Worm (Caenorhabditis elegans) whole organism, L1 larva: Measurements from ENCODE around the gene sipa-1.

Source experiments
- C04F5.9 ChIP-seq: sonication (generic microtip); optimal IDR thresholded peaks from 2 replicates; lab custom pipeline; 2016; ENCODE audit warnings: missing genetic modification characterization, missing compliant biosample characterization
- C16A3.4 ChIP-seq: fragments of 150-350 bp; optimal IDR thresholded peaks from 2 replicates; lab custom pipeline; 2014; ENCODE audit warnings: missing biosample characterization, missing genetic modification characterization
- C34B4.2 ChIP-seq: sonication (generic microtip); optimal IDR thresholded peaks from 2 replicates; lab custom pipeline; 2017; ENCODE audit warnings: mild to moderate bottlenecking, missing genetic modification characterization, missing compliant biosample characterization
- Y116A8C.19 ChIP-seq: sonication (generic microtip); optimal IDR thresholded peaks from 2 replicates; lab custom pipeline; 2016; ENCODE audit warnings: missing compliant biosample characterization, missing genetic modification characterization, borderline replicate concordance
- aha-1 ChIP-seq: fragments of 150-350 bp; optimal IDR thresholded peaks from 2 replicates; lab custom pipeline; 2014; ENCODE audit warnings: missing biosample characterization, missing genetic modification characterization
- alr-1 ChIP-seq: fragments of 200-800 bp; sonication (Bioruptor generic); optimal IDR thresholded peaks from 2 replicates; lab custom pipeline; 2018; ENCODE audit warnings: borderline replicate concordance, mild to moderate bottlenecking, missing genetic modification characterization, missing compliant biosample characterization
- aly-2 ChIP-seq: fragments of 150-350 bp; optimal IDR thresholded peaks from 2 replicates; lab custom pipeline; 2014; ENCODE audit warnings: missing biosample characterization, missing genetic modification characterization
- ama-1 ChIP-seq: fragments of 150-350 bp; optimal IDR thresholded peaks from 2 replicates; lab custom pipeline; 2014
- blmp-1 ChIP-seq: fragments of 150-350 bp; optimal IDR thresholded peaks from 2 replicates; lab custom pipeline; 2014; ENCODE audit warnings: missing biosample characterization, missing genetic modification characterization
- ceh-63 ChIP-seq: fragments of 200-800 bp; sonication (Bioruptor generic); optimal IDR thresholded peaks from 2 replicates; lab custom pipeline; 2018; ENCODE audit warnings: mild to moderate bottlenecking, missing genetic modification characterization, missing compliant biosample characterization
- ceh-8 ChIP-seq: fragments of 200-800 bp; sonication (Bioruptor generic); optimal IDR thresholded peaks from 2 replicates; lab custom pipeline; 2018; ENCODE audit warnings: mild to moderate bottlenecking, missing genetic modification characterization, moderate library complexity, missing compliant biosample characterization
- ceh-90 ChIP-seq: sonication (generic microtip); optimal IDR thresholded peaks from 2 replicates; lab custom pipeline; 2016; ENCODE audit warnings: missing genetic modification characterization, missing compliant biosample characterization
- ces-1 ChIP-seq: fragments of 150-350 bp; optimal IDR thresholded peaks from 2 replicates; lab custom pipeline; 2014; ENCODE audit warnings: missing biosample characterization, missing genetic modification reagents, missing genetic modification characterization
- efl-1 ChIP-seq, 4 experiments: fragments of 150-350 bp; optimal IDR thresholded peaks in 3 of 4; peaks in 1 of 4; 1 replicate in 1 of 4; 2 replicates in 3 of 4; lab custom pipeline; 2014; ENCODE audit warnings: missing biosample characterization in 2 of 4, missing genetic modification characterization in 2 of 4, missing genetic modification reagents in 2 of 4
- egl-13 ChIP-seq: sonication (generic microtip); optimal IDR thresholded peaks from 2 replicates; lab custom pipeline; 2016; ENCODE audit warnings: missing genotype, missing genetic modification reagents, missing genetic modification characterization, missing compliant biosample characterization
- egl-27 ChIP-seq, 2 experiments: fragments of 150-350 bp in 1 of 2; sonication (generic microtip); optimal IDR thresholded peaks; 3 replicates each; lab custom pipeline; 2017 to 2018; ENCODE audit warnings: missing biosample characterization in 2 of 2, missing genetic modification characterization in 2 of 2, missing genetic modification reagents in 2 of 2
- ets-5 ChIP-seq: fragments of 200-800 bp; sonication (Bioruptor generic); IDR thresholded peaks from 2 replicates; pipeline ENCODE4 v1.3.6; 2022; ENCODE audit warnings: missing genetic modification characterization, missing compliant biosample characterization
- fkh-10 ChIP-seq: sonication (generic microtip); optimal IDR thresholded peaks from 2 replicates; lab custom pipeline; 2017; ENCODE audit warnings: missing biosample characterization, missing genetic modification reagents, missing genetic modification characterization
- fkh-4 ChIP-seq: sonication (generic microtip); optimal IDR thresholded peaks from 2 replicates; lab custom pipeline; 2016; ENCODE audit warnings: missing compliant biosample characterization, missing genetic modification characterization, borderline replicate concordance
- fkh-8 ChIP-seq: sonication (generic microtip); optimal IDR thresholded peaks from 2 replicates; lab custom pipeline; 2016; ENCODE audit warnings: mild to moderate bottlenecking, missing genetic modification characterization, missing compliant biosample characterization
- fos-1 ChIP-seq: fragments of 150-350 bp; optimal IDR thresholded peaks from 2 replicates; lab custom pipeline; 2014; ENCODE audit warnings: missing biosample characterization, missing genetic modification characterization
- hlh-4 ChIP-seq: sonication (generic microtip); optimal IDR thresholded peaks from 2 replicates; lab custom pipeline; 2016; ENCODE audit warnings: mild to moderate bottlenecking, missing genetic modification characterization, missing compliant biosample characterization
- hpl-2 ChIP-seq: fragments of 150-350 bp; optimal IDR thresholded peaks from 2 replicates; lab custom pipeline; 2014; ENCODE audit warnings: missing biosample characterization, missing genetic modification reagents, missing genetic modification characterization
- isw-1 ChIP-seq: fragments of 200-800 bp; sonication (Bioruptor generic); IDR thresholded peaks from 2 replicates; pipeline ENCODE4 v1.3.6; 2022; ENCODE audit warnings: missing genetic modification characterization, missing compliant biosample characterization
- lin-14 ChIP-seq: fragments of 200-800 bp; sonication (Bioruptor generic); optimal IDR thresholded peaks from 2 replicates; lab custom pipeline; 2018; ENCODE audit warnings: mild to moderate bottlenecking, missing genetic modification characterization, moderate library complexity, missing compliant biosample characterization
- lin-15B ChIP-seq: fragments of 150-350 bp; sonication (generic microtip); optimal IDR thresholded peaks from 3 replicates; lab custom pipeline; 2014; ENCODE audit warnings: missing biosample characterization, missing genetic modification characterization
- lin-35 ChIP-seq, 2 experiments: fragments of 150-350 bp; optimal IDR thresholded peaks; 2 replicates each; lab custom pipeline; 2014; ENCODE audit warnings: missing biosample characterization in 2 of 2, missing genetic modification characterization in 2 of 2, missing genetic modification reagents in 2 of 2
- lin-39 ChIP-seq: fragments of 150-350 bp; optimal IDR thresholded peaks from 2 replicates; lab custom pipeline; 2014; ENCODE audit warnings: missing biosample characterization, missing genetic modification reagents, missing genetic modification characterization
- lsy-2 ChIP-seq, 2 experiments: fragments of 150-350 bp; optimal IDR thresholded peaks; 2 replicates each; lab custom pipeline; 2014; ENCODE audit warnings: missing biosample characterization in 2 of 2, missing genetic modification characterization in 2 of 2
- mab-9 ChIP-seq: fragments of 200-800 bp; sonication (Bioruptor generic); IDR thresholded peaks from 2 replicates; pipeline ENCODE4 v1.3.6; 2022; ENCODE audit warnings: missing genetic modification reagents, missing genetic modification characterization, missing compliant biosample characterization
- mef-2 ChIP-seq: fragments of 150-350 bp; optimal IDR thresholded peaks from 2 replicates; lab custom pipeline; 2014; ENCODE audit warnings: missing biosample characterization, missing genetic modification characterization
- nhr-12 ChIP-seq: sonication (generic microtip); optimal IDR thresholded peaks from 2 replicates; lab custom pipeline; 2017; ENCODE audit warnings: missing biosample characterization, missing genetic modification characterization
- nhr-19 ChIP-seq: fragments of 200-800 bp; sonication (Bioruptor generic); conservative IDR thresholded peaks from 2 replicates; pipeline ENCODE4 v1.3.6; 2022; ENCODE audit warnings: missing genetic modification characterization, missing compliant biosample characterization
- nhr-20 ChIP-seq: sonication (generic microtip); optimal IDR thresholded peaks from 2 replicates; lab custom pipeline; 2016; ENCODE audit warnings: mild to moderate bottlenecking, missing genetic modification characterization, missing compliant biosample characterization
- nhr-237 ChIP-seq: fragments of 150-350 bp; optimal IDR thresholded peaks from 2 replicates; lab custom pipeline; 2014; ENCODE audit warnings: missing biosample characterization, missing genetic modification characterization
- nhr-47 ChIP-seq: sonication (generic microtip); optimal IDR thresholded peaks from 2 replicates; lab custom pipeline; 2016; ENCODE audit warnings: mild to moderate bottlenecking, missing genetic modification characterization, moderate library complexity, missing compliant biosample characterization
- nhr-71 ChIP-seq: sonication (generic microtip); optimal IDR thresholded peaks from 2 replicates; lab custom pipeline; 2016; ENCODE audit warnings: mild to moderate bottlenecking, missing genetic modification characterization, moderate library complexity, missing compliant biosample characterization
- nhr-77 ChIP-seq: fragments of 150-350 bp; optimal IDR thresholded peaks from 2 replicates; lab custom pipeline; 2014; ENCODE audit warnings: missing biosample characterization, missing genetic modification characterization
- nhr-85 ChIP-seq: sonication (generic microtip); peaks from one replicate; lab custom pipeline; 2016; ENCODE audit warnings: missing genetic modification characterization, inconsistent platforms, missing compliant biosample characterization
- pax-3 ChIP-seq: fragments of 200-800 bp; sonication (Bioruptor generic); optimal IDR thresholded peaks from 2 replicates; lab custom pipeline; 2018; ENCODE audit warnings: mild to moderate bottlenecking, missing genetic modification characterization, moderate library complexity, missing compliant biosample characterization
- rnt-1 ChIP-seq: sonication (generic microtip); optimal IDR thresholded peaks from 2 replicates; lab custom pipeline; 2016; ENCODE audit warnings: mild to moderate bottlenecking, missing genetic modification characterization, moderate library complexity, missing compliant biosample characterization
- skn-1 ChIP-seq: fragments of 150-350 bp; optimal IDR thresholded peaks from 2 replicates; lab custom pipeline; 2014; ENCODE audit warnings: missing biosample characterization, missing genetic modification characterization
- snpc-4 ChIP-seq: fragments of 150-350 bp; optimal IDR thresholded peaks from 2 replicates; lab custom pipeline; 2014; ENCODE audit warnings: missing biosample characterization, missing genetic modification characterization
- sox-4 ChIP-seq: sonication (generic microtip); optimal IDR thresholded peaks from 2 replicates; lab custom pipeline; 2016; ENCODE audit warnings: missing genetic modification characterization, missing compliant biosample characterization
- swsn-7 ChIP-seq: sonication (generic microtip); optimal IDR thresholded peaks from 2 replicates; lab custom pipeline; 2016; ENCODE audit warnings: missing genetic modification characterization, missing compliant biosample characterization
- tbx-2 ChIP-seq: sonication (generic microtip); optimal IDR thresholded peaks from 2 replicates; lab custom pipeline; 2016; ENCODE audit warnings: missing genetic modification characterization, missing compliant biosample characterization
- tlp-1 ChIP-seq: fragments of 150-350 bp; optimal IDR thresholded peaks from 2 replicates; lab custom pipeline; 2014; ENCODE audit warnings: missing biosample characterization, missing genetic modification characterization
- unc-130 ChIP-seq: fragments of 150-350 bp; optimal IDR thresholded peaks from 2 replicates; lab custom pipeline; 2017; ENCODE audit warnings: missing biosample characterization, missing genetic modification characterization, inconsistent platforms
- unc-62 ChIP-seq: fragments of 150-350 bp; optimal IDR thresholded peaks from 2 replicates; lab custom pipeline; 2014; ENCODE audit warnings: missing biosample characterization, missing genetic modification reagents, missing genetic modification characterization
- unc-98 ChIP-seq: fragments of 200-800 bp; sonication (Bioruptor generic); IDR thresholded peaks from 2 replicates; pipeline ENCODE4 v1.3.6; 2022; ENCODE audit warnings: missing genetic modification characterization, missing compliant biosample characterization
- vab-15 ChIP-seq: sonication (generic microtip); optimal IDR thresholded peaks from 2 replicates; lab custom pipeline; 2017; ENCODE audit warnings: missing genotype, mild to moderate bottlenecking, missing genetic modification characterization, missing compliant biosample characterization
- xbp-1 ChIP-seq: sonication (generic microtip); optimal IDR thresholded peaks from 2 replicates; lab custom pipeline; 2016; ENCODE audit warnings: missing genetic modification characterization, missing compliant biosample characterization
- zag-1 ChIP-seq: fragments of 150-350 bp; optimal IDR thresholded peaks from 2 replicates; lab custom pipeline; 2014; ENCODE audit warnings: missing biosample characterization, missing genetic modification characterization
- ztf-4 ChIP-seq: fragments of 150-350 bp; optimal IDR thresholded peaks from 2 replicates; lab custom pipeline; 2014; ENCODE audit warnings: missing biosample characterization, missing genetic modification characterization

The sipa-1 gene

ce11 chrV:11644166-11644565 is 7.1 kb upstream of the sipa-1 start, which contains the start of gene bir-1:
TSS of gene bir-1 (plus strand) at chrV:11644477.
- TF ChIP-seq hpl-2 (GFP tag; lab: Kevin White, UChicago) (no peak), isw-1 (GFP tag; lab: Robert Waterston, UW) (peak; percentile 60), Y116A8C.19 (no peak), rnt-1 (peak; percentile 91), nhr-237 (tag; lab: Kevin White, UChicago) (no peak), nhr-77 (tag; lab: Kevin White, UChicago) (peak; percentile 18), fkh-4 (tag; lab: Kevin White, UChicago) (peak; percentile 24), C34B4.2 (tag; lab: Kevin White, UChicago) (no peak), hlh-4 (tag; lab: Kevin White, UChicago) (no peak), ces-1 (GFP tag; lab: Kevin White, UChicago) (no peak), unc-62 (GFP tag; lab: Kevin White, UChicago) (no peak), aly-2 (tag; lab: Kevin White, UChicago) (no peak), C04F5.9 (tag; lab: Kevin White, UChicago) (no peak), lin-15B (tag; lab: Kevin White, UChicago) (peak; percentile 81), nhr-85 (tag; lab: Kevin White, UChicago) (peak; percentile 62), egl-27 (tag; optimal IDR thresholded peaks at IDR 0.05; lab: Kevin White, UChicago) (no peak), nhr-47 (tag; lab: Kevin White, UChicago) (peak; percentile 68), fos-1 (tag; lab: Kevin White, UChicago) (peak; percentile 25), ceh-63 (GFP tag; lab: Kevin White, UChicago) (no peak), sox-4 (no peak), xbp-1 (peak; percentile 67), nhr-71 (peak; percentile 79), mab-9 (peak; percentile 11; the same call in 1 of the 2 replicates), ama-1 (no peak), fkh-10 (GFP tag; lab: Kevin White, UChicago) (no peak), tbx-2 (tag; lab: Kevin White, UChicago) (peak; percentile 68), egl-13 (tag; lab: Kevin White, UChicago) (peak; percentile 29), fkh-8 (tag; lab: Kevin White, UChicago) (peak; percentile 59), lsy-2 (tag; optimal IDR thresholded peaks at IDR 0.05; lab: Kevin White, UChicago) (peak; percentile 52 to 80), lin-35 (GFP tag; optimal IDR thresholded peaks at IDR 0.05; lab: Kevin White, UChicago) (peak; percentile 76 to 89), nhr-19 (GFP tag; lab: Robert Waterston, UW) (peak; percentile 21), tlp-1 (tag; lab: Kevin White, UChicago) (no peak), ceh-90 (tag; lab: Kevin White, UChicago) (peak; percentile 69), unc-130 (peak; percentile 55), nhr-20 (peak; percentile 49), snpc-4 (peak; percentile 50), swsn-7 (tag; lab: Kevin White, UChicago) (peak; percentile 54), aha-1 (tag; lab: Kevin White, UChicago) (no peak), nhr-12 (tag; lab: Kevin White, UChicago) (no peak), zag-1 (tag; lab: Kevin White, UChicago) (no peak), C16A3.4 (tag; lab: Kevin White, UChicago) (peak; percentile 72), alr-1 (tag; lab: Kevin White, UChicago) (no peak), vab-15 (tag; lab: Kevin White, UChicago) (no peak), ztf-4 (tag; lab: Kevin White, UChicago) (no peak), ets-5 (GFP tag; lab: Robert Waterston, UW) (no peak), pax-3 (tag; lab: Kevin White, UChicago) (peak; percentile 60), skn-1 (tag; lab: Kevin White, UChicago) (peak; percentile 71), ceh-8 (GFP tag; lab: Kevin White, UChicago) (no peak), efl-1 (optimal IDR thresholded peaks at IDR 0.05; lab: Kevin White, UChicago) (peak; percentile 79 to 85), efl-1 (GFP tag; optimal IDR thresholded peaks at IDR 0.05 in 1 of 2; lab: Kevin White, UChicago) (peak; percentile 82 to 96), blmp-1 (peak; percentile 65), mef-2 (tag; lab: Kevin White, UChicago) (no peak), lin-14 (peak; percentile 79), unc-98 (GFP tag; lab: Robert Waterston, UW) (no peak), lin-39 (no peak)
